Fruit fly (Drosophila melanogaster) whole organism, embryonic: ENCODE measurements around the gene CG17646.

Experiments
- Abd-B ChIP-seq: fragments of 200-800 bp; sonication (Bioruptor generic); optimal IDR thresholded peaks from 2 replicates; lab custom pipeline; 2018; ENCODE audit warnings: missing biosample characterization, mild to moderate bottlenecking, missing genetic modification characterization, moderate library complexity
- B-H1 ChIP-seq: fragments of 200-800 bp; sonication (Bioruptor generic); IDR thresholded peaks from 3 replicates; pipeline ENCODE4 v1.3.6; 2022; ENCODE audit warnings: missing biosample characterization, missing genetic modification characterization
- CG10431 ChIP-seq: fragments of 200-800 bp; sonication (Bioruptor generic); optimal IDR thresholded peaks from 3 replicates; lab custom pipeline; 2018; ENCODE audit warnings: missing biosample characterization, mild to moderate bottlenecking, missing genetic modification characterization
- CG11398 ChIP-seq: fragments of 200-800 bp; sonication (Bioruptor generic); optimal IDR thresholded peaks from 2 replicates; lab custom pipeline; 2016; ENCODE audit warnings: missing biosample characterization, missing genetic modification characterization
- CG11695 ChIP-seq: fragments of 200-800 bp; sonication (Bioruptor generic); IDR thresholded peaks from 3 replicates; pipeline ENCODE4 v1.3.6; 2022; ENCODE audit warnings: missing biosample characterization, missing genetic modification characterization
- CG12155 ChIP-seq: fragments of 200-800 bp; sonication (Bioruptor generic); optimal IDR thresholded peaks from 3 replicates; lab custom pipeline; 2016; ENCODE audit warnings: missing biosample characterization, missing genetic modification characterization
- CG12219 ChIP-seq: fragments of 200-800 bp; sonication (Bioruptor generic); optimal IDR thresholded peaks from 3 replicates; lab custom pipeline; 2018; ENCODE audit warnings: missing biosample characterization, mild to moderate bottlenecking, missing genetic modification characterization
- CG15601 ChIP-seq: fragments of 200-800 bp; sonication (Bioruptor generic); optimal IDR thresholded peaks from 3 replicates; lab custom pipeline; 2019; ENCODE audit warnings: missing biosample characterization, mild to moderate bottlenecking, missing genetic modification characterization, moderate library complexity
- CG1832 ChIP-seq: fragments of 200-800 bp; sonication (Bioruptor generic); optimal IDR thresholded peaks from 2 replicates; lab custom pipeline; 2017; ENCODE audit warnings: missing biosample characterization, mild to moderate bottlenecking, missing genetic modification characterization, inconsistent platforms
- CG2712 ChIP-seq: fragments of 200-800 bp; optimal IDR thresholded peaks from 3 replicates; lab custom pipeline; 2019; ENCODE audit warnings: missing biosample characterization, mild to moderate bottlenecking, missing genetic modification characterization, moderate library complexity
- CG30403 ChIP-seq: fragments of 200-800 bp; sonication (Bioruptor generic); optimal IDR thresholded peaks from 3 replicates; lab custom pipeline; 2016; ENCODE audit warnings: missing biosample characterization, missing genetic modification characterization
- CG4328 ChIP-seq: fragments of 200-800 bp; sonication (Bioruptor generic); optimal IDR thresholded peaks from 3 replicates; lab custom pipeline; 2017; ENCODE audit warnings: missing biosample characterization, missing genetic modification reagents, missing genetic modification characterization
- CG4360 ChIP-seq: fragments of 200-800 bp; sonication (Bioruptor generic); IDR thresholded peaks from 2 replicates; pipeline ENCODE4 v1.3.6; 2022; ENCODE audit warnings: missing biosample characterization, missing genetic modification characterization
- CG5180 ChIP-seq: fragments of 200-800 bp; sonication (Bioruptor generic); optimal IDR thresholded peaks from 3 replicates; lab custom pipeline; 2017; ENCODE audit warnings: missing biosample characterization, missing genetic modification characterization, mild to moderate bottlenecking, moderate library complexity, missing genetic modification reagents
- CG5953 ChIP-seq: fragments of 200-800 bp; sonication (Bioruptor generic); IDR thresholded peaks from 2 replicates; pipeline ENCODE4 v1.3.6; 2022; ENCODE audit warnings: missing biosample characterization, missing genetic modification characterization
- CG6254 ChIP-seq: fragments of 200-800 bp; sonication (Bioruptor generic); optimal IDR thresholded peaks from 3 replicates; lab custom pipeline; 2017; ENCODE audit warnings: mild to moderate bottlenecking, missing biosample characterization, missing genetic modification reagents, missing genetic modification characterization
- CG7372 ChIP-seq: fragments of 200-800 bp; sonication (Bioruptor generic); IDR thresholded peaks from 2 replicates; pipeline ENCODE4 v1.3.6; 2022; ENCODE audit warnings: missing biosample characterization, missing genetic modification characterization
- CG9437 ChIP-seq: fragments of 200-800 bp; sonication (Bioruptor generic); optimal IDR thresholded peaks from 2 replicates; lab custom pipeline; 2018; ENCODE audit warnings: missing biosample characterization, mild to moderate bottlenecking, missing genetic modification characterization
- CrebB ChIP-seq: fragments of 200-800 bp; sonication (Bioruptor generic); optimal IDR thresholded peaks from 3 replicates; lab custom pipeline; 2018; ENCODE audit warnings: missing biosample characterization, mild to moderate bottlenecking, missing genetic modification characterization
- Ets65A ChIP-seq: fragments of 200-800 bp; sonication (Bioruptor generic); peaks from one replicate; lab custom pipeline; 2016; ENCODE audit warnings: missing biosample characterization, missing genetic modification characterization
- Fer2 ChIP-seq: fragments of 200-800 bp; sonication (Bioruptor generic); optimal IDR thresholded peaks from 2 replicates; lab custom pipeline; 2018; ENCODE audit warnings: missing biosample characterization, mild to moderate bottlenecking, missing genetic modification characterization, moderate library complexity
- HHEX ChIP-seq: fragments of 200-800 bp; sonication (Bioruptor generic); optimal IDR thresholded peaks from 3 replicates; lab custom pipeline; 2017; ENCODE audit warnings: missing biosample characterization, mild to moderate bottlenecking, missing genetic modification characterization, missing genetic modification reagents
- Hmx ChIP-seq: fragments of 200-800 bp; sonication (Bioruptor generic); optimal IDR thresholded peaks from 2 replicates; lab custom pipeline; 2016; ENCODE audit warnings: missing biosample characterization, missing genetic modification characterization
- Lhr ChIP-seq: fragments of 200-800 bp; sonication (Bioruptor generic); optimal IDR thresholded peaks from 3 replicates; lab custom pipeline; 2017; ENCODE audit warnings: mild to moderate bottlenecking, missing biosample characterization, missing genetic modification reagents, missing genetic modification characterization
- Lpt ChIP-seq: fragments of >200 bp; optimal IDR thresholded peaks from 2 replicates; lab custom pipeline; 2018; ENCODE audit warnings: missing biosample characterization, missing genetic modification characterization
- Med ChIP-seq: fragments of 200-800 bp; sonication (Bioruptor generic); peaks from one replicate; lab custom pipeline; 2016; ENCODE audit warnings: missing biosample characterization, missing genetic modification characterization, mild to moderate bottlenecking, inconsistent platforms, moderate library complexity
- Mes4 ChIP-seq: fragments of 200-800 bp; sonication (Bioruptor generic); optimal IDR thresholded peaks from 2 replicates; lab custom pipeline; 2016; ENCODE audit warnings: missing biosample characterization, missing genetic modification characterization
- Oli ChIP-seq: fragments of 200-800 bp; sonication (Bioruptor generic); optimal IDR thresholded peaks from 2 replicates; lab custom pipeline; 2018; ENCODE audit warnings: missing biosample characterization, mild to moderate bottlenecking, missing genetic modification characterization, moderate library complexity
- Spps ChIP-seq: fragments of 200-800 bp; sonication (Bioruptor generic); optimal IDR thresholded peaks from 2 replicates; lab custom pipeline; 2018; ENCODE audit warnings: missing biosample characterization, mild to moderate bottlenecking, missing genetic modification characterization
- bbx ChIP-seq: fragments of 200-800 bp; sonication (Bioruptor generic); IDR thresholded peaks from 2 replicates; pipeline ENCODE4 v1.3.6; 2022; ENCODE audit warnings: missing biosample characterization, missing genetic modification characterization; ENCODE audit not compliant: partially characterized antibody
- bsh ChIP-seq, 2 experiments: fragments of 200-800 bp; sonication (Bioruptor generic); optimal IDR thresholded peaks; 2 replicates each; lab custom pipeline; 2017 to 2018; ENCODE audit warnings: mild to moderate bottlenecking in 2 of 2, missing biosample characterization in 2 of 2, missing genetic modification characterization in 2 of 2, moderate library complexity in 1 of 2
- caup ChIP-seq: fragments of 200-800 bp; sonication (Bioruptor generic); optimal IDR thresholded peaks from 3 replicates; lab custom pipeline; 2017; ENCODE audit warnings: missing biosample characterization, mild to moderate bottlenecking, missing genetic modification characterization, moderate library complexity; ENCODE audit not compliant: severe bottlenecking
- chif ChIP-seq, 2 experiments: fragments of 200-800 bp; sonication (Bioruptor generic); optimal IDR thresholded peaks; 3 replicates each; lab custom pipeline; 2016; ENCODE audit warnings: missing biosample characterization in 2 of 2, missing genetic modification characterization in 2 of 2
- eve ChIP-seq, 2 experiments: fragments of >200 bp; optimal IDR thresholded peaks; 2 replicates each; lab custom pipeline; 2017; ENCODE audit warnings: missing biosample characterization in 2 of 2, missing genetic modification characterization in 2 of 2
- gsb-n ChIP-seq: fragments of 200-800 bp; sonication (Bioruptor generic); optimal IDR thresholded peaks from 3 replicates; lab custom pipeline; 2018; ENCODE audit warnings: missing biosample characterization, mild to moderate bottlenecking, missing genetic modification characterization
- hbn ChIP-seq: fragments of 200-800 bp; sonication (Bioruptor generic); IDR thresholded peaks from 2 replicates; pipeline ENCODE4 v1.3.6; 2022; ENCODE audit warnings: missing biosample characterization, missing genetic modification characterization; ENCODE audit not compliant: partially characterized antibody
- insv ChIP-seq, 2 experiments: fragments of 200-800 bp; sonication (Bioruptor generic); optimal IDR thresholded peaks; 3 replicates each; lab custom pipeline; 2016 to 2018; ENCODE audit warnings: missing biosample characterization in 2 of 2, missing genetic modification characterization in 2 of 2
- org-1 ChIP-seq: fragments of 200-800 bp; sonication (Bioruptor generic); optimal IDR thresholded peaks from 2 replicates; lab custom pipeline; 2017; ENCODE audit warnings: missing biosample characterization, missing genetic modification characterization
- otp ChIP-seq: fragments of 200-800 bp; sonication (Bioruptor generic); IDR thresholded peaks from 3 replicates; pipeline ENCODE4, ENCODE4 v1.3.6; 2022; ENCODE audit warnings: missing biosample characterization, missing genetic modification characterization
- pita ChIP-seq: fragments of 200-800 bp; sonication (Bioruptor generic); optimal IDR thresholded peaks from 2 replicates; lab custom pipeline; 2017; ENCODE audit warnings: missing biosample characterization, mild to moderate bottlenecking, missing genetic modification characterization
- ranshi ChIP-seq: fragments of 200-800 bp; sonication (Bioruptor generic); IDR thresholded peaks from 2 replicates; pipeline ENCODE4 v1.3.6; 2022; ENCODE audit warnings: missing biosample characterization, missing genetic modification characterization
- repo ChIP-seq: fragments of 200-800 bp; sonication (Bioruptor generic); optimal IDR thresholded peaks from 2 replicates; lab custom pipeline; 2016; ENCODE audit warnings: missing biosample characterization, missing genetic modification characterization
- row ChIP-seq: fragments of 200-800 bp; sonication (Bioruptor generic); IDR thresholded peaks from 3 replicates; pipeline ENCODE4 v1.3.6; 2022; ENCODE audit warnings: missing biosample characterization, missing genetic modification characterization
- run ChIP-seq: fragments of 200-800 bp; sonication (Bioruptor generic); optimal IDR thresholded peaks from 3 replicates; lab custom pipeline; 2018; ENCODE audit warnings: missing biosample characterization, mild to moderate bottlenecking, missing genetic modification characterization
- toy ChIP-seq: fragments of 200-800 bp; sonication (Bioruptor generic); IDR thresholded peaks from 2 replicates; pipeline ENCODE4 v1.3.6; 2022; ENCODE audit warnings: missing biosample characterization, missing genetic modification characterization
- trh ChIP-seq: fragments of 200-800 bp; sonication (Bioruptor generic); optimal IDR thresholded peaks from 2 replicates; lab custom pipeline; 2016; ENCODE audit warnings: missing biosample characterization, missing genetic modification characterization
- tup ChIP-seq: fragments of 200-800 bp; sonication (Bioruptor generic); optimal IDR thresholded peaks from 2 replicates; lab custom pipeline; 2016; ENCODE audit warnings: missing biosample characterization, mild to moderate bottlenecking, missing genetic modification characterization, moderate library complexity
- usp ChIP-seq: fragments of >200 bp; optimal IDR thresholded peaks from 2 replicates; lab custom pipeline; 2017; ENCODE audit warnings: missing biosample characterization, missing genetic modification characterization
- vvl ChIP-seq: fragments of 200-800 bp; sonication (Bioruptor generic); IDR thresholded peaks from 2 replicates; pipeline ENCODE4 v1.3.6; 2022; ENCODE audit warnings: missing biosample characterization, missing genetic modification characterization
- wdn ChIP-seq: fragments of 200-800 bp; sonication (Bioruptor generic); IDR thresholded peaks from 2 replicates; pipeline ENCODE4 v1.3.6; 2022; ENCODE audit warnings: missing biosample characterization, missing genetic modification characterization
- wek ChIP-seq: fragments of 200-800 bp; sonication (Bioruptor generic); optimal IDR thresholded peaks from 3 replicates; lab custom pipeline; 2018; ENCODE audit warnings: missing biosample characterization, mild to moderate bottlenecking, missing genetic modification characterization, moderate library complexity

The CG17646 gene

dm6 chr2L:1715699-1716333, 16.5 kb upstream of the CG17646 start, which contains the start of gene frtz (continued):
- TF ChIP-seq caup (no peak), hbn (peak; percentile 70), org-1 (GFP tag; lab: Kevin White, UChicago) (no peak), CG4328 (no peak), HHEX (GFP tag; lab: Kevin White, UChicago) (no peak), CG30403 (GFP tag; lab: Kevin White, UChicago) (no peak), Lpt (GFP tag; lab: Kevin White, UChicago) (no peak), CG5180 (GFP tag; lab: Kevin White, UChicago) (no peak), tup (GFP tag; lab: Kevin White, UChicago) (no peak), Fer2 (no peak), insv (GFP tag; optimal IDR thresholded peaks at IDR 0.05; lab: Kevin White, UChicago) (no peak), Oli (tag; lab: Kevin White, UChicago) (no peak), trh (GFP tag; lab: Kevin White, UChicago) (no peak), CG4360 (GFP tag; lab: Robert Waterston, UW) (no peak), CG15601 (tag; lab: Kevin White, UChicago) (no peak), B-H1 (GFP tag; lab: Robert Waterston, UW) (no peak), usp (GFP tag; lab: Kevin White, UChicago) (no peak), vvl (no peak), gsb-n (tag; lab: Kevin White, UChicago) (no peak), repo (GFP tag; lab: Kevin White, UChicago) (no peak), CG2712 (tag; lab: Kevin White, UChicago) (peak; percentile 6), wdn (GFP tag; lab: Robert Waterston, UW) (0 out of 2 replicates have a peak, but pooled peaks have one; percentile 9), chif (GFP tag; optimal IDR thresholded peaks at IDR 0.05; lab: Kevin White, UChicago) (peak in 1 of 2 experiments; percentile 33), CG11398 (GFP tag; lab: Kevin White, UChicago) (no peak), row (peak; percentile 61), CG5953 (no peak), Spps (no peak), CrebB (no peak), CG11695 (GFP tag; lab: Robert Waterston, UW) (no peak), Med (GFP tag; lab: Kevin White, UChicago) (peak; percentile 88), CG6254 (GFP tag; lab: Kevin White, UChicago) (no peak), CG1832 (GFP tag; lab: Kevin White, UChicago) (no peak), ranshi (no peak), CG9437 (peak; percentile 100), bsh (GFP tag; optimal IDR thresholded peaks at IDR 0.05; lab: Kevin White, UChicago) (no peak), Abd-B (GFP tag; lab: Kevin White, UChicago) (no peak), pita (GFP tag; lab: Kevin White, UChicago) (peak; percentile 85), CG12155 (GFP tag; lab: Kevin White, UChicago) (peak; percentile 29), wek (GFP tag; lab: Kevin White, UChicago) (no peak), otp (GFP tag; lab: Robert Waterston, UW) (no peak), bbx (GFP tag; lab: Robert Waterston, UW) (peak; percentile 81), eve (GFP tag; optimal IDR thresholded peaks at IDR 0.05; lab: Kevin White, UChicago) (no peak), run (no peak), CG7372 (no peak), Hmx (GFP tag; lab: Kevin White, UChicago) (no peak), CG12219 (no peak), Mes4 (no peak), CG10431 (GFP tag; lab: Kevin White, UChicago) (no peak), Ets65A (GFP tag; lab: Kevin White, UChicago) (peak; percentile 22), toy (GFP tag; lab: Robert Waterston, UW) (no peak), Lhr (GFP tag; lab: Kevin White, UChicago) (peak; percentile 78)
